Fruit fly (Drosophila melanogaster): ENCODE results near the gene FipoQ.

DNA sequence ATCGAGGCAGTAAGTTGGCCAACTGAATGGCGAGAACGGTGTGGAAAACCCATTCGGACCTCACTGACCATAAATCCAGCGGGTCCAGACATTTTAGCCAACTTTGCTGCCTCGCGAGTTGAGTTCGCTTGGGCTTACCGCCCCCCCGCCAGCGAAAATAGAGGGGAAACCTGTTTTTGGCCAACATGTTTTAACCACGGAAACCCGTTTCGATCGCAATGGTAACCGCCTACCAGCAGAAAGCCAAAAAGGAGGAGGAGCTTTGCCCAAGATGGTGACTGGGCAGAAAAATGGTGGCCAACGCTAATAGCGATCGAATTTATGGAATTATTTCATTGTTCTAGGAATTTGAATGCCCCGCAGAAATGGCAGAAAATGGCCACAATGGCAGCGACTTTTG lies 32.0 kb downstream of the FipoQ start:
- no peak for TF ChIP-seq ttk (optimal IDR thresholded peaks at IDR 0.05)
- TF ChIP-seq Myc (optimal IDR thresholded peaks at IDR 0.05): no peak
- no peak for TF ChIP-seq Sin3A (optimal IDR thresholded peaks at IDR 0.05)
